Worm (Caenorhabditis elegans) whole organism, L4 larva: ENCODE data around the gene cnb-1.

Source experiments
- Y48G9A.11 ChIP-seq: fragments of 200-800 bp; sonication (Bioruptor generic); IDR thresholded peaks from 2 replicates; pipeline ENCODE4 v1.3.6; 2022; ENCODE audit warnings: missing genetic modification reagents, missing genetic modification characterization, missing compliant biosample characterization
- ama-1 ChIP-seq: fragments of 150-350 bp; optimal IDR thresholded peaks from 2 replicates; lab custom pipeline; 2014; ENCODE audit warnings: inconsistent platforms, mixed read lengths
- unc-39 ChIP-seq: sonication (generic microtip); optimal IDR thresholded peaks from 2 replicates; lab custom pipeline; 2017; ENCODE audit warnings: missing biosample characterization, missing genetic modification characterization

DNA sequence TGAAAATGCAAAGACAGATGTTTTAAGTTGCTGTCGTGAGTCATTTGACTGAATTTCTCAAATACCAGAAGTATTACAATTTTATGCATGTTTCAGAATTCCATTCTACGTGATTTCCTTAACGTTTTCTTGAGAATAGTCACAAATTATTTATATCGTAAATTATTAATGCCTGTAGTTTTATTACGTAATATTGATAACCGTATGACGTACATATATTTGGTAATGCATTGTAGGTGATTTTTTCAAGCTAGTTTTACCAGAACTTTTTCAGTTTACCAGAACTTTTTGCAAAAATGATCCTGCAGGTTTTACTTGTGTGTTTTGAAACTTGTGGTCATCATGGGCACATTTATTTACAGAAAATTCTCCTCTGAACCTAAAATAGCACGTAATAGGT lies 1.6 kb upstream of the cnb-1 start:
- no peak for TF ChIP-seq unc-39 (tag; lab: Kevin White, UChicago)
- TF ChIP-seq ama-1 (lab: Kevin White, UChicago): no peak
- no peak for TF ChIP-seq Y48G9A.11
